Fruit fly (Drosophila melanogaster): ENCODE measurements around the gene Hexim.

- TF ChIP-seq Crg-1 (GFP tag; optimal IDR thresholded peaks at IDR 0.05) (no peak), tj (GFP tag; optimal IDR thresholded peaks at IDR 0.05) (peak; percentile 35), toe (GFP tag; optimal IDR thresholded peaks at IDR 0.05) (no peak), ovo (GFP tag; optimal IDR thresholded peaks at IDR 0.05) (no peak)
These were observed 29.1 kb upstream of the Hexim start, which contains the start of gene Cad88C for dm6 chr3R:14630119-14630623.
